Fruit fly (Drosophila melanogaster) whole organism, wandering third instar larva: ENCODE results near the gene Cyp6t1.

Experiments
- CG9705 ChIP-seq: fragments of 200-800 bp; sonication (Bioruptor generic); optimal IDR thresholded peaks from 2 replicates; lab custom pipeline; 2018; ENCODE audit warnings: missing biosample characterization, mild to moderate bottlenecking, missing genetic modification characterization
- Dif ChIP-seq: fragments of 200-275, 200-300 bp; sonication (Bioruptor generic); optimal IDR thresholded peaks from 2 replicates; lab custom pipeline; 2018; ENCODE audit warnings: missing biosample characterization, missing genetic modification characterization; ENCODE audit not compliant: partially characterized antibody
- Hnf4 ChIP-seq: fragments of 200-800 bp; sonication (Bioruptor generic); optimal IDR thresholded peaks from 2 replicates; lab custom pipeline; 2016; ENCODE audit warnings: missing biosample characterization, mild to moderate bottlenecking, missing genetic modification characterization
- Myc ChIP-seq: fragments of >200 bp; optimal IDR thresholded peaks from 2 replicates; lab custom pipeline; 2017
- N ChIP-seq: fragments of >200 bp; optimal IDR thresholded peaks from 2 replicates; lab custom pipeline; 2018; ENCODE audit warnings: missing biosample characterization, missing external identifiers, missing genetic modification characterization
- Sp1 ChIP-seq: fragments of 200-800 bp; sonication (Bioruptor generic); optimal IDR thresholded peaks from 3 replicates; lab custom pipeline; 2019; ENCODE audit warnings: missing biosample characterization, mild to moderate bottlenecking, missing genetic modification characterization, moderate library complexity
- Vsx2 ChIP-seq: fragments of 200-300, 225-300 bp; sonication (Bioruptor generic); optimal IDR thresholded peaks from 2 replicates; lab custom pipeline; 2018; ENCODE audit warnings: missing biosample characterization, missing genetic modification characterization; ENCODE audit not compliant: partially characterized antibody
- dmrt93B ChIP-seq: fragments of 200-800 bp; sonication (Bioruptor generic); optimal IDR thresholded peaks from 2 replicates; lab custom pipeline; 2018; ENCODE audit warnings: missing biosample characterization, mild to moderate bottlenecking, missing genetic modification characterization
- h ChIP-seq: fragments of 200-800 bp; sonication (Bioruptor generic); optimal IDR thresholded peaks from 3 replicates; lab custom pipeline; 2016; ENCODE audit warnings: missing biosample characterization, mild to moderate bottlenecking, missing genetic modification characterization
- pan ChIP-seq: fragments of >200 bp; optimal IDR thresholded peaks from 2 replicates; lab custom pipeline; 2017

DNA sequence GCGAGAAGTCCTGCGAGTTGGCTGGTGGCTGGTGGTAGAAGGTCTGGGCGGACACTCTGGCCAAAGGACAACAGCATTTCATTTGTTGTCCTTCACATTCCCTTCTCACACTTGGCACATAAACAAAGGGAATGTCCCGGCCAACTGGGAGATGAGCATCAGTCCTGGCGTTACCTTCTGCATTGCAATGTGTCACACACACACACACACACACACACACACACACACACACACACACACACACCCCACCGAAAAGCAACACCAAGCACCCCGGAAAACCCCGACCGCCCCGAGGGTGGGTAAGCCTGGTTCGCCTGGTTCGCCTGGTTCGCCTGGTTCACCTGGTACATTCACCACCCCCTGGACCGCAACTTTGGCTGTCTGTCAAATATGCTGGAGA is 48.8 kb upstream of the Cyp6t1 start:
- no peak for TF ChIP-seq dmrt93B (GFP tag; lab: Kevin White, UChicago)
- no peak for TF ChIP-seq Sp1
- TF ChIP-seq Hnf4 (GFP tag; lab: Kevin White, UChicago) = no peak
- no peak for TF ChIP-seq CG9705 (GFP tag; lab: Kevin White, UChicago)
- no peak for TF ChIP-seq h (GFP tag; lab: Kevin White, UChicago)
- TF ChIP-seq Dif (GFP tag; lab: Kevin White, UChicago) = no peak
- no peak for TF ChIP-seq N (GFP tag; lab: Kevin White, UChicago)
- no peak for TF ChIP-seq Myc (lab: Kevin White, UChicago)
- no peak for TF ChIP-seq pan (lab: Kevin White, UChicago)
- TF ChIP-seq Vsx2 (GFP tag; lab: Kevin White, UChicago) = no peak
